Worm (Caenorhabditis elegans) whole organism, L4/young adult: Measurements from ENCODE around the gene C54E10.7.

Source experiments
- W03F9.2 ChIP-seq: fragments of 150-350 bp; optimal IDR thresholded peaks from 2 replicates; lab custom pipeline; 2014; ENCODE audit warnings: missing biosample characterization, missing genetic modification characterization
- dao-5 ChIP-seq: sonication (generic microtip); optimal IDR thresholded peaks from 2 replicates; lab custom pipeline; 2016; ENCODE audit warnings: missing genotype, missing genetic modification characterization, moderate library complexity, missing compliant biosample characterization
- him-1 ChIP-seq: sonication (generic microtip); optimal IDR thresholded peaks from 2 replicates; lab custom pipeline; 2016; ENCODE audit warnings: missing genotype, missing genetic modification reagents, missing genetic modification characterization, missing compliant biosample characterization

The C54E10.7 gene

DNA sequence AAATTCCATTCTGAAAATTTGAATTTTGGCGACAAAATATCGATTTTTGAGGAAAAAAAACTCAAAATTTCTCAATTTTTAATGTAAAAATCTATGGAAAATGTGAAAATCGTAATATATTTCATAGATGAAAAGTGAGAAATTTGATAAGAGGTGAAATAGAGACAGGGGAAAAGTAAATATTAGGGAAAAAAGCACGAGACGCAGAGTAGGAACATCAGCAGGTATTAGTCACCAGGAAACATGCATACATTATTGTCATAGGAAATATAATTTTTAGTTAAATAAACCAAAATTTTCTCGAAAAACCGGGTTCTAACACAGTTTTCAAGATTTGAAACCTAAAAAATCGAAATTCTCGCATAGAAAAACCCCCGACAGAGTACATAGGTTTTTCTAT is 10.6 kb upstream of the C54E10.7 start, which contains the start of gene nhr-170:
Gene nhr-170 (minus strand): TSS at position 16 of the 400 bp plus-strand sequence.
- TF ChIP-seq him-1 (no peak), dao-5 (no peak), W03F9.2 (tag; lab: Kevin White, UChicago) (no peak)

ce11 chrV:18802077-18802476 is 9.4 kb upstream of the C54E10.7 start, which contains the start of gene C54E10.11:
Gene C54E10.11 (minus strand): TSS chrV:18802177.
- TF ChIP-seq W03F9.2 (tag; lab: Kevin White, UChicago): no peak

- TF ChIP-seq W03F9.2 (tag; lab: Kevin White, UChicago) (no peak), him-1 (no peak), dao-5 (no peak)
Observed at ce11 chrV:18803260-18803659, 8.2 kb upstream of the C54E10.7 start, which contains the start of gene C54E10.10. Gene C54E10.10 (minus strand): TSS chrV:18803360.

DNA sequence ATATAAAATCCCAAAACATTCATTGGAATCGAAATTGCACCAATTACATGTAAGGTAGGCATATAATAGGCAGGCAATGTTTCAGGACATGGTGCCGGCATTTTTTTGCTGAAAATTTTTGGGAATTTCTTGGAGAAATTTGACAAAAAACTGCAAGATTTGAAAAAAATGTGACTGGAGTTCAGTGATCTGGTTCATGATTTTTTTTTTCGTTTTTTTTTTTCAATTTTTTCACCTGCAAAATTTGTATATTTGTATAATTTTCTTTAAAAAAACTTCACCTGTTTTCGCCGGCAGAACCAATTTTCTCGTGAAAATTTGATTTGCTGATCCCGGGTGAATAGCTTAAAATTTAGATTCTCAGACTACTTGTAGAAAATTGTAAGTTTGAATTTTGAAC is 5.1 kb upstream of the C54E10.7 start, which contains the start of gene sri-10:
Gene sri-10 (minus strand): TSS at position 101 of the 400 bp plus-strand sequence.
- TF ChIP-seq him-1: no peak
- TF ChIP-seq W03F9.2 (tag; lab: Kevin White, UChicago): no peak
- no peak for TF ChIP-seq dao-5

- no peak for TF ChIP-seq him-1
- no peak for TF ChIP-seq W03F9.2 (tag; lab: Kevin White, UChicago)
Observed at ce11 chrV:18808621-18809020, 2.8 kb upstream of the C54E10.7 start, which contains the start of gene C54E10.6. Gene C54E10.6 (minus strand): TSS chrV:18808729.

- TF ChIP-seq W03F9.2 (tag; lab: Kevin White, UChicago) (no peak), him-1 (no peak), dao-5 (no peak)
Observed at ce11 chrV:18810705-18811104, 755 bp upstream of the C54E10.7 start, which contains the start of gene C54E10.3. Gene C54E10.3 (plus strand): TSS chrV:18811005.

DNA sequence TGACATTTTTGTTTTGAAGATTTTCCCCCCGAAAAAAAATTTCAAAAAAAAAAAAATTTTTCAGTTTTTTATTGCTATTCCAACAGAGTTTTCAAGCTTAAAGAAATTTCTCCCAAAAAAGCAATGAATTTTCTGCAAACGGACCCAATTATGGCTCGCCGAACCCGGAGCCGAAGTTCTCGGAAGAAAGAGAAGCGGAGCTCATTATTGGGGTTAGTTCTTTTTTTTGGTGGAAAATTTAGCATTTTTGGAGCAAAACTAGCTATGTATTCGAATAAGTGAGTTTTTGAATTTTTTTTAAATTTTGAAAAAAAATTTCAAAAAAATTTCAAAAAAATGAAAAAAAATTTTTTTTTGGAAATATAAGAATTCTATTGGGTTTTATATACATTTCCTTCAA is 8.2 kb downstream of the C54E10.7 start, which contains the start of gene ncs-5:
Gene ncs-5 (plus strand): TSS at position 124 of the 400 bp plus-strand sequence.
- TF ChIP-seq dao-5 (no peak), him-1 (no peak), W03F9.2 (tag; lab: Kevin White, UChicago) (no peak)

DNA sequence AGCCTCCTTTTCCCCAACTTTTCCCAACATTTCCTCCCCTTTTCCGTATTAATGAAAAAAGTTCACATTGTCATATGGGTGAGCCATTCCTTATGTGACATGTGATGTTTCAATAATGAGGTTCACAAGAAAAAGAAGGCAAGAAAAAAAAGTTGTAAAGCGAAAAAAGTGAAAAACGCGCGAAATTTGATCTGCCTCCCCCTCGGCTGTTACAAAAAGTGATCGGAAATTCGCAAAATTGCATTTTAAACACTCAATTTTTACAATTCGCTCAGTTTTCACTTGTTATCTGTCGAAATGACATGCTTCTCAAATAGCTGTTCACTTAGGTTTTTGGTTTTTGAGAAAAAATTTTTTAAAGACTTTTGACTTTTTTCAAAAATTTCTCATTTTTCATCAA is 10.1 kb downstream of the C54E10.7 start:
- TF ChIP-seq dao-5 (no peak), him-1 (no peak), W03F9.2 (tag; lab: Kevin White, UChicago) (no peak)

ce11 chrV:18826445-18826844 is 15.0 kb downstream of the C54E10.7 start:
- no peak for TF ChIP-seq him-1
- TF ChIP-seq dao-5: no peak
- no peak for TF ChIP-seq W03F9.2 (tag; lab: Kevin White, UChicago)

ce11 chrV:18827374-18827773 is 15.9 kb downstream of the C54E10.7 start:
- TF ChIP-seq W03F9.2 (tag; lab: Kevin White, UChicago) (no peak), him-1 (no peak), dao-5 (no peak)

DNA sequence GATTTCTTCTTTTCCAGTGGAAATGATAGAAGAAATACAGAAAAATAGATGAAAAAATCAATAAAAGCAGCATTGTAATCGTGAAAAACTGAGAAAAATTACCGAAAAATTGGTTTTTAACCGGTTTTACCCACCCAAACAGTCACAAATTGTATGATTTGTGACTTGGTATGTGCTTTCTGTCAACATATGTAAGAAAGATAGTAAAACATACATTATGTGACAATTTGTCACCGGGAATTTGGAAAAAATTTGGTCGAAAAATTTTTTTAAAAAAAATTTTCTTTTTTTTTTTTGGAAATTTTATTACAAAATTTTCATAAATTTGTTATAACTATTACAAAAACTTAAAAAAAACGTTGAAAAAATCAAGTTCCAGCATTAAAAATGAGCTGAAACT is 25.7 kb downstream of the C54E10.7 start, which contains the start of gene cyp-33D3:
Gene cyp-33D3 (minus strand): TSS at position 101 of the 400 bp plus-strand sequence.
- TF ChIP-seq dao-5 (no peak), W03F9.2 (tag; lab: Kevin White, UChicago) (no peak), him-1 (no peak)

DNA sequence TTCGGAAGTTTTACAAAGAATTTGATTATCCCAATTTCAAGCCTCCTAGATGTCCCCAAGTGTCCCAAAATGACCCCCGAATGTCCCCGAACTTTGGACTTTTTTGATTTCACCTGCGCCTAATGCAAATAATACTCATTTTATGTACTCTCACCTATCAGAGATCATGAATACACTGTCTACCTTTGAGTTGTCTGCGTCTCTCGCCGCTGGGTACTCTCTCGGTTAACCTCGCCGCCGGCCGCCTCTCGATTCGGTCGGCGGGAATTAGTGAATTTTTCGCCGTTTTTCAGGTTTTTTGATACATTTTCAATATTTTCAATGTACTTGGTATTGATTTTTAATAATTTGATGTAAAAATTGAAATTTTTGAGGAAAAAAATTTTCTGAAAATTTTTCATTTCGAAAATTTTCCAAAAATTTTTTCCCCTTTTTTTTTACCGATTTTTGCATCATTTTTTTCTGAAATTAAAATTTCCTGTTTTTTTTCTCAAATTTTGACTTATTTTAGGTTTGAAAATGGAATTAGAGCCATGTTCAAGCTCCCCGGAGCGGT is 27.4 kb downstream of the C54E10.7 start, which contains the start of gene nhr-65:
Gene nhr-65 (plus strand): TSS at position 506 of the 556 bp plus-strand sequence.
- TF ChIP-seq him-1 (no peak), dao-5 (no peak), W03F9.2 (tag; lab: Kevin White, UChicago) (no peak)

ce11 chrV:18842468-18842867 is 31.0 kb downstream of the C54E10.7 start:
- TF ChIP-seq dao-5: no peak
- TF ChIP-seq W03F9.2 (tag; lab: Kevin White, UChicago): no peak
- TF ChIP-seq him-1: no peak

DNA sequence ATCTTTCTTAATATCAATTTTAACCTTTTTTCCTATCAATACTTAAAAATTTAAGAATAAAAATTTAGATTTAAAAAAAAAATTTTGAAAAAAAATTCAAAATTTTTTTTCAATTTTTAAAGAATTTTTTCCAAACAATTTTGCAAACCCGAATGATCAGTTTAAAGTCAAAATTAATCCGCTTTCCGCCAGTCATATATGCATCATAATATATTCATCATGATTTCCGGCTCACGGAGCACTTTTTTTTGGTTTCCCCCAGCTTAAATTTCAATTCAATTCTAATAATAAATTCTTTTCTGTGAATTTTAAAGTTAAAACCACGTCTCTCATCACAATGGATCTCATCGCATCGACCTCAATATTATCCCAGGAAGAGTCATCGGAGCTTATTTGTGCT is 35.0 kb downstream of the C54E10.7 start, which contains the start of gene nhr-230:
Gene nhr-230 (plus strand): TSS at position 301 of the 400 bp plus-strand sequence.
- TF ChIP-seq W03F9.2 (tag; lab: Kevin White, UChicago): no peak
- TF ChIP-seq dao-5: no peak
- no peak for TF ChIP-seq him-1

DNA sequence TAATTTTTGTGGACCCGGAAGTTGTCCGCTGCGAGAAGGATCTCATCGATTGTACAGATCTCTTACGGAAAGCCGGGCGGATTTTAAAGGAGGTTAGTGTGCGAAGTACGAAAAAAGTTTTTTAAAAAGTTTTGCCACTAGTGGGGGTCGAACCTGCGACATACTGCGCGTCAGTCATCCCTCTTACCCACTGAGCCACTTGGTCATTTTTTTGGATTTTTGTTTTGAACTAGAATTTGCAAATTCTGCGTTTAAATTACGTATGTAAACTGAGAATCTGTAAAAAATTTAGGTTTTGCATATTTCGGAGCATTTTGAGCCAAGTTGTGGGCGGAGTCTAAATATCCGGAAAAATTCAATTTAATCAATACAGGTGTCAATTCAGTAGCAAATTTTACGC is 37.1 kb downstream of the C54E10.7 start:
- TF ChIP-seq dao-5 (no peak), him-1 (no peak), W03F9.2 (tag; lab: Kevin White, UChicago) (no peak)
